Worm (Caenorhabditis elegans): ENCODE results near the gene T04H1.5.

ce11 chrV:12296794-12297193 lies 45.7 kb downstream of the T04H1.5 start:
- no peak for TF ChIP-seq blmp-1 (tag; optimal IDR thresholded peaks at IDR 0.05; ENCODE audit: insufficient read depth)
- no peak for TF ChIP-seq ceh-82 (tag; optimal IDR thresholded peaks at IDR 0.05)
- no peak for TF ChIP-seq nhr-11 (tag; optimal IDR thresholded peaks at IDR 0.05)
- TF ChIP-seq elt-3 (tag; optimal IDR thresholded peaks at IDR 0.05) = no peak
- no peak for TF ChIP-seq aly-2 (tag; optimal IDR thresholded peaks at IDR 0.05)
- no peak for TF ChIP-seq nhr-12 (tag; optimal IDR thresholded peaks at IDR 0.05)
- no peak for TF ChIP-seq unc-62 (GFP tag; optimal IDR thresholded peaks at IDR 0.05)
- TF ChIP-seq snpc-4 (tag; optimal IDR thresholded peaks at IDR 0.05) = no peak
- TF ChIP-seq F13H6.1 (tag; optimal IDR thresholded peaks at IDR 0.05) = no peak
- TF ChIP-seq C34F6.9 (tag; optimal IDR thresholded peaks at IDR 0.05) = no peak
- TF ChIP-seq ztf-11 (tag; optimal IDR thresholded peaks at IDR 0.05) = no peak
- no peak for TF ChIP-seq fos-1 (tag; optimal IDR thresholded peaks at IDR 0.05)
- no peak for TF ChIP-seq nhr-21 (tag; optimal IDR thresholded peaks at IDR 0.05)
- no peak for TF ChIP-seq lin-13 (GFP tag; optimal IDR thresholded peaks at IDR 0.05)

All from whole organism, L2 larva.